Fruit fly (Drosophila melanogaster): ENCODE results near the gene CG43233.

The CG43233 gene

dm6 chr2L:20481139-20481858, 8.1 kb upstream of the CG43233 start:
- TF ChIP-seq CG12768 (GFP tag; optimal IDR thresholded peaks at IDR 0.05): no peak
- TF ChIP-seq CG11617 (GFP tag; optimal IDR thresholded peaks at IDR 0.05): no peak
- no peak for TF ChIP-seq Clk (GFP tag; optimal IDR thresholded peaks at IDR 0.05)
- TF ChIP-seq CG33017 (tag; optimal IDR thresholded peaks at IDR 0.05): no peak
- TF ChIP-seq cic (GFP tag; optimal IDR thresholded peaks at IDR 0.05): no peak
- TF ChIP-seq bab1 (GFP tag; optimal IDR thresholded peaks at IDR 0.05): no peak
- no peak for TF ChIP-seq tj (GFP tag; optimal IDR thresholded peaks at IDR 0.05)
- no peak for TF ChIP-seq CG14711 (tag; optimal IDR thresholded peaks at IDR 0.05)
- TF ChIP-seq toe (GFP tag; optimal IDR thresholded peaks at IDR 0.05): no peak
- no peak for TF ChIP-seq ovo (GFP tag; optimal IDR thresholded peaks at IDR 0.05)
- no peak for TF ChIP-seq CG1620 (GFP tag; optimal IDR thresholded peaks at IDR 0.05)
- TF ChIP-seq Hr96 (GFP tag; optimal IDR thresholded peaks at IDR 0.05): no peak
- no peak for TF ChIP-seq pad (GFP tag; optimal IDR thresholded peaks at IDR 0.05)

dm6 chr2L:20479694-20480093, 6.5 kb upstream of the CG43233 start:
- no peak for TF ChIP-seq CG14711 (tag; optimal IDR thresholded peaks at IDR 0.05)
- no peak for TF ChIP-seq CG11617 (GFP tag; optimal IDR thresholded peaks at IDR 0.05)
- no peak for TF ChIP-seq CG33017 (tag; optimal IDR thresholded peaks at IDR 0.05)
- TF ChIP-seq CG7045 (GFP tag; optimal IDR thresholded peaks at IDR 0.05): no peak
- TF ChIP-seq kay (GFP tag; ENCODE audit: borderline replicate concordance): no peak
- no peak for TF ChIP-seq CG12768 (GFP tag; optimal IDR thresholded peaks at IDR 0.05)
- TF ChIP-seq Hr96 (GFP tag; optimal IDR thresholded peaks at IDR 0.05): no peak
- TF ChIP-seq Clk (GFP tag; optimal IDR thresholded peaks at IDR 0.05): no peak
- no peak for TF ChIP-seq cnc (optimal IDR thresholded peaks at IDR 0.05)
- TF ChIP-seq CG1620 (GFP tag; optimal IDR thresholded peaks at IDR 0.05): no peak
- TF ChIP-seq Mnt (GFP tag; optimal IDR thresholded peaks at IDR 0.05): no peak
- no peak for TF ChIP-seq CG5204 (GFP tag; optimal IDR thresholded peaks at IDR 0.05)
- no peak for TF ChIP-seq bab1 (GFP tag; optimal IDR thresholded peaks at IDR 0.05)
- no peak for TF ChIP-seq tj (GFP tag; optimal IDR thresholded peaks at IDR 0.05)
- TF ChIP-seq toe (GFP tag; optimal IDR thresholded peaks at IDR 0.05): no peak
- TF ChIP-seq Crg-1 (GFP tag; optimal IDR thresholded peaks at IDR 0.05): no peak
- TF ChIP-seq cic (GFP tag; optimal IDR thresholded peaks at IDR 0.05): no peak
- TF ChIP-seq pad (GFP tag; optimal IDR thresholded peaks at IDR 0.05): no peak
- TF ChIP-seq ovo (GFP tag; optimal IDR thresholded peaks at IDR 0.05): no peak
- TF ChIP-seq CG7101 (tag; optimal IDR thresholded peaks at IDR 0.05): no peak

dm6 chr2L:20478549-20479238, 5.5 kb upstream of the CG43233 start:
- no peak for TF ChIP-seq pad (GFP tag; optimal IDR thresholded peaks at IDR 0.05)
- TF ChIP-seq cnc (optimal IDR thresholded peaks at IDR 0.05): no peak
- no peak for TF ChIP-seq toe (GFP tag; optimal IDR thresholded peaks at IDR 0.05)
- no peak for TF ChIP-seq kay (GFP tag; ENCODE audit: borderline replicate concordance)
- no peak for TF ChIP-seq CG7101 (tag; optimal IDR thresholded peaks at IDR 0.05)
- TF ChIP-seq CG5204 (GFP tag; optimal IDR thresholded peaks at IDR 0.05): no peak
- no peak for TF ChIP-seq Hr96 (GFP tag; optimal IDR thresholded peaks at IDR 0.05)
- TF ChIP-seq CG1620 (GFP tag; optimal IDR thresholded peaks at IDR 0.05): no peak
- no peak for TF ChIP-seq tj (GFP tag; optimal IDR thresholded peaks at IDR 0.05)
- TF ChIP-seq CG12768 (GFP tag; optimal IDR thresholded peaks at IDR 0.05): no peak
- no peak for TF ChIP-seq bab1 (GFP tag; optimal IDR thresholded peaks at IDR 0.05)
- no peak for TF ChIP-seq Crg-1 (GFP tag; optimal IDR thresholded peaks at IDR 0.05)
- no peak for TF ChIP-seq CG14711 (tag; optimal IDR thresholded peaks at IDR 0.05)
- no peak for TF ChIP-seq Clk (GFP tag; optimal IDR thresholded peaks at IDR 0.05)
- TF ChIP-seq CG11617 (GFP tag; optimal IDR thresholded peaks at IDR 0.05): no peak
- no peak for TF ChIP-seq cic (GFP tag; optimal IDR thresholded peaks at IDR 0.05)
- no peak for TF ChIP-seq ovo (GFP tag; optimal IDR thresholded peaks at IDR 0.05)
- TF ChIP-seq CG33017 (tag; optimal IDR thresholded peaks at IDR 0.05): no peak
- TF ChIP-seq CG7045 (GFP tag; optimal IDR thresholded peaks at IDR 0.05): no peak
- no peak for TF ChIP-seq Mnt (GFP tag; optimal IDR thresholded peaks at IDR 0.05)

- TF ChIP-seq toe (GFP tag; optimal IDR thresholded peaks at IDR 0.05) (no peak), cnc (optimal IDR thresholded peaks at IDR 0.05) (no peak), ovo (GFP tag; optimal IDR thresholded peaks at IDR 0.05) (no peak), Clk (GFP tag; optimal IDR thresholded peaks at IDR 0.05) (no peak), CG7101 (tag; optimal IDR thresholded peaks at IDR 0.05) (no peak), CG33017 (tag; optimal IDR thresholded peaks at IDR 0.05) (no peak), kay (GFP tag; ENCODE audit: borderline replicate concordance) (no peak), tj (GFP tag; optimal IDR thresholded peaks at IDR 0.05) (no peak), CG11617 (GFP tag; optimal IDR thresholded peaks at IDR 0.05) (no peak), CG7045 (GFP tag; optimal IDR thresholded peaks at IDR 0.05) (no peak), Crg-1 (GFP tag; optimal IDR thresholded peaks at IDR 0.05) (no peak), CG12768 (GFP tag; optimal IDR thresholded peaks at IDR 0.05) (no peak), bab1 (GFP tag; optimal IDR thresholded peaks at IDR 0.05) (no peak), Mnt (GFP tag; optimal IDR thresholded peaks at IDR 0.05) (no peak), CG1620 (GFP tag; optimal IDR thresholded peaks at IDR 0.05) (no peak), pad (GFP tag; optimal IDR thresholded peaks at IDR 0.05) (no peak)
Observed at dm6 chr2L:20476718-20477277, 3.6 kb upstream of the CG43233 start.

dm6 chr2L:20464385-20464784, 8.8 kb downstream of the CG43233 start:
- TF ChIP-seq CG12768 (GFP tag; optimal IDR thresholded peaks at IDR 0.05) (no peak), pad (GFP tag; optimal IDR thresholded peaks at IDR 0.05) (no peak), ovo (GFP tag; optimal IDR thresholded peaks at IDR 0.05) (no peak), Hr96 (GFP tag; optimal IDR thresholded peaks at IDR 0.05) (no peak), toe (GFP tag; optimal IDR thresholded peaks at IDR 0.05) (no peak), CG33017 (tag; optimal IDR thresholded peaks at IDR 0.05) (no peak), CG1620 (GFP tag; optimal IDR thresholded peaks at IDR 0.05) (no peak), Crg-1 (GFP tag; optimal IDR thresholded peaks at IDR 0.05) (no peak), CG5204 (GFP tag; optimal IDR thresholded peaks at IDR 0.05) (no peak), cnc (optimal IDR thresholded peaks at IDR 0.05) (no peak), CG11617 (GFP tag; optimal IDR thresholded peaks at IDR 0.05) (no peak), CG14711 (tag; optimal IDR thresholded peaks at IDR 0.05) (no peak)

Data from whole organism, adult.